Fruit fly (Drosophila melanogaster): Measurements from ENCODE around the gene srw.

DNA sequence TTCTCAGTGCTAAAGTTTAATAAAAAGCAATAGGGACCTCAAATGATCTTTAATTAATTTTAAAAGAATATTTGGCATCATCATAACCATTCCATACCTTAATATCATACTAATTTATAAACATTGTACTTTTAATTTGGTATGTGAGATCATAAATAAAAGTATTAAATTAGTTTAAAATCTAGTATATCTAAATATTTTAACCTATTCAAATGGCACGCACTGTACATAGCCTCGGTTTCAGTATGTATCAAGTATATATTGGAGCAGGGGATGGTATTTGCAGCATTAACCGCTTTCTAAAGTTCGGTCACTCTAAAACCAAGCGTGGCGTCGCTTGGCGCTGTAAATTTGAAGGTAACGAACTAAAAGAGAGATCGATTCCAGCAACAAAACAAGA is 40.9 kb downstream of the srw start, which contains the start of gene pav:
- TF ChIP-seq CG18476 (GFP tag; optimal IDR thresholded peaks at IDR 0.05) (peak; percentile 16), gt (GFP tag; IDR thresholded peaks at IDR 0.05) (no peak), tap (tag; optimal IDR thresholded peaks at IDR 0.05) (no peak), bigmax (GFP tag; optimal IDR thresholded peaks at IDR 0.05) (no peak), Meics (GFP tag; optimal IDR thresholded peaks at IDR 0.05) (no peak), pita (GFP tag; optimal IDR thresholded peaks at IDR 0.05) (no peak), zf30C (GFP tag; optimal IDR thresholded peaks at IDR 0.05) (no peak), ab (GFP tag; optimal IDR thresholded peaks at IDR 0.05) (no peak), stc (GFP tag; IDR thresholded peaks at IDR 0.05) (peak; percentile 72), CG15601 (tag; optimal IDR thresholded peaks at IDR 0.05) (no peak), CG12391 (tag; optimal IDR thresholded peaks at IDR 0.05) (peak; percentile 73), dysf (GFP tag; IDR thresholded peaks at IDR 0.05) (peak; percentile 70; the same call in 2 of the 3 replicates)
